Fruit fly (Drosophila melanogaster) whole organism: ENCODE measurements around the gene rdx.

Experiments used
- CG8478 ChIP-seq: fragments of >200 bp; optimal IDR thresholded peaks from 2 replicates; lab custom pipeline; 2018; ENCODE audit warnings: inconsistent platforms
- Dll ChIP-seq: fragments of >200 bp; optimal IDR thresholded peaks from 2 replicates; lab custom pipeline; 2017
- EcR ChIP-seq, 2 experiments: fragments of >200 bp; optimal IDR thresholded peaks; 2 replicates each; lab custom pipeline; 2017; ENCODE audit warnings: missing biosample characterization in 2 of 2, missing genetic modification characterization in 2 of 2, missing genetic modification reagents in 2 of 2
- pan ChIP-seq: fragments of >200 bp; optimal IDR thresholded peaks from 2 replicates; lab custom pipeline; 2017
- usp ChIP-seq: fragments of >200 bp; optimal IDR thresholded peaks from 2 replicates; lab custom pipeline; 2017; ENCODE audit warnings: missing biosample characterization, missing genetic modification characterization, mixed read lengths

- TF ChIP-seq EcR (GFP tag; optimal IDR thresholded peaks at IDR 0.05; lab: Kevin White, UChicago) (no peak), usp (no peak), pan (no peak), CG8478 (lab: Kevin White, UChicago) (no peak), Dll (no peak)
These were observed 9.2 kb upstream of the rdx start for dm6 chr3R:14041036-14041435.
